Worm (Caenorhabditis elegans) whole organism, L4/young adult: ENCODE results near the gene F40F8.4.

Experiments
- W03F9.2 ChIP-seq: fragments of 150-350 bp; optimal IDR thresholded peaks from 2 replicates; lab custom pipeline; 2014; ENCODE audit warnings: missing biosample characterization, missing genetic modification characterization
- dao-5 ChIP-seq: sonication (generic microtip); optimal IDR thresholded peaks from 2 replicates; lab custom pipeline; 2016; ENCODE audit warnings: missing genotype, missing genetic modification characterization, moderate library complexity, missing compliant biosample characterization
- him-1 ChIP-seq: sonication (generic microtip); optimal IDR thresholded peaks from 2 replicates; lab custom pipeline; 2016; ENCODE audit warnings: missing genotype, missing genetic modification reagents, missing genetic modification characterization, missing compliant biosample characterization

F40F8.4 gene

ce11 chrII:11155400-11155799, 15.4 kb upstream of the F40F8.4 start:
- TF ChIP-seq W03F9.2 (tag; lab: Kevin White, UChicago) (no peak), dao-5 (no peak), him-1 (tag; lab: Kevin White, UChicago) (no peak)

ce11 chrII:11154957-11155356, 14.9 kb upstream of the F40F8.4 start:
- TF ChIP-seq W03F9.2 (tag; lab: Kevin White, UChicago) (no peak), dao-5 (no peak), him-1 (tag; lab: Kevin White, UChicago) (no peak)

DNA sequence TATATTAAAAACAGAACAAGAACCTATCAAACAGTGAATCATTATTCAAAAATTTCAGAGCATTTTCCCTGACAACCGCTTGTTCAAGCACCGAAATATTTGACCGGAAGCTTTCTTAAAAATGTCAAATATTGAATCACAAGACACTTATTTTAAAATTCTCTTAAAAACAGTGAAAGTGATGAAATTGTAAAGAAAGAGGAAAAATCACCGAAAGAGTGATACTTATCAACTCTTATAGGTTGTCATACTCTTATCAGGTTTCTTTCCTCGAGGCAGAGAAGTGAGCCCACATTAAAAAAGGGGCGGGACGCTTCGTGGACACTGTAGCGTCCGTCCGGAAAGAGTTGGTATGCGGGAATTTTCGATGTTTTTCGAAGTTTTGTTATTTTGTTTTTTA, 13.8 kb upstream of the F40F8.4 start:
- TF ChIP-seq him-1 (tag; lab: Kevin White, UChicago), result no peak
- TF ChIP-seq dao-5, result no peak
- TF ChIP-seq W03F9.2 (tag; lab: Kevin White, UChicago), result no peak

DNA sequence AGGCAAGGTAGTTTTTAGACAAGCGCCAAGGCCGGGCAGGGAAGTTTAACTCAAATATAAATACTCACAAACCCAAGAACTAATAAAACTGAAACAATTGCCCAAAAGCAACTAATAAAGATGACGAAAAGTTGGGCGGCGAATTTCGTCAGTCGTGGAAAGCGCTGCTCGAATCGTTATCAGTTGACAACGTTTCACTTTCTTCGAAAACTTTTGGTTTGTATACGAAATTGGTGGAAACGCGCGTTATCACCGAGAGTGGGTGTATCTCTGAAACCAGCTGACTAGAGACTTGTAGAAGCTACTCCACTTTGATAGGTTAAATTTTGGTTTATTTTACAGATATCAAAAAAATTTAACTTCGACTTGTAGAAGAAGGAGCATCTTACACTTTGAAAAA, 13.0 kb upstream of the F40F8.4 start:
- TF ChIP-seq dao-5, result no peak
- no peak for TF ChIP-seq him-1 (tag; lab: Kevin White, UChicago)
- no peak for TF ChIP-seq W03F9.2 (tag; lab: Kevin White, UChicago)

ce11 chrII:11152495-11152894, 12.5 kb upstream of the F40F8.4 start, which contains the start of gene pqm-1:
Gene pqm-1 (minus strand): TSS chrII:11152595.
- no peak for TF ChIP-seq him-1 (tag; lab: Kevin White, UChicago)
- TF ChIP-seq dao-5, result no peak
- TF ChIP-seq W03F9.2 (tag; lab: Kevin White, UChicago), result no peak

ce11 chrII:11150976-11151375, 10.9 kb upstream of the F40F8.4 start:
- TF ChIP-seq dao-5 (no peak), him-1 (tag; lab: Kevin White, UChicago) (no peak), W03F9.2 (tag; lab: Kevin White, UChicago) (no peak)

ce11 chrII:11149866-11150685, 10.0 kb upstream of the F40F8.4 start:
- TF ChIP-seq him-1 (tag; lab: Kevin White, UChicago), result no peak
- no peak for TF ChIP-seq W03F9.2 (tag; lab: Kevin White, UChicago)
- TF ChIP-seq dao-5, result no peak

- TF ChIP-seq him-1 (tag; lab: Kevin White, UChicago) (no peak), dao-5 (no peak), W03F9.2 (tag; lab: Kevin White, UChicago) (no peak)
These were observed 2.5 kb upstream of the F40F8.4 start, which contains the start of gene arrd-6 for ce11 chrII:11142571-11142970. Gene arrd-6 (plus strand): TSS chrII:11142739.

DNA sequence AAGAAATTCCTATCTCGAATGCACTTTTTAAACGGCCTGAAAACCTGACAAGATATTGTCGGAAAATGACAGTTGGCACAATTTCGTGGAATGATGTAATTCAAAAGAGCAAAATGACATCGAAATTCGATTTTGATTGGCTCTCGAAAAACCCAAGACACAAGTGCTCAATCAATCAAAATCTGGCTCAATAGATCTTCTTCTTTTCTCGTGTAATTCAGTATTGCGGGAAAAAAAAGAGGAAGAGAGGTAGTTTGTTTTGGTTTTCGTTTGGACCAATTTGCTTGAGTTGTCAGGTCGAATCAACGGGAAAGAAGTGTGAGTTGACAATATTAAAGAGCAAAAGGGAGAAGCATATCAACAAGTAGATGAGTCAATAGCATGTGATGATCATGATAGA, 4.3 kb downstream of the F40F8.4 start:
- no peak for TF ChIP-seq W03F9.2 (tag; lab: Kevin White, UChicago)
- no peak for TF ChIP-seq dao-5
- TF ChIP-seq him-1 (tag; lab: Kevin White, UChicago), result no peak

- TF ChIP-seq him-1 (tag; lab: Kevin White, UChicago), result no peak
- TF ChIP-seq dao-5, result no peak
- TF ChIP-seq W03F9.2 (tag; lab: Kevin White, UChicago), result no peak
These were observed 5.2 kb downstream of the F40F8.4 start, which contains the start of gene F40F8.5 for ce11 chrII:11134828-11135227. Gene F40F8.5 (minus strand): TSS chrII:11134928.

ce11 chrII:11132542-11132941, 7.5 kb downstream of the F40F8.4 start, which contains the start of gene F40F8.11:
Gene F40F8.11 (minus strand): TSS chrII:11132590.
- TF ChIP-seq him-1 (tag; lab: Kevin White, UChicago), result no peak
- TF ChIP-seq dao-5, result no peak
- peak; percentile 4 for TF ChIP-seq W03F9.2 (tag; lab: Kevin White, UChicago)

ce11 chrII:11129517-11129916, 10.5 kb downstream of the F40F8.4 start, which contains the start of gene F40F8.12:
Gene F40F8.12 (plus strand): TSS chrII:11129817.
- no peak for TF ChIP-seq him-1 (tag; lab: Kevin White, UChicago)
- TF ChIP-seq dao-5, result no peak
- TF ChIP-seq W03F9.2 (tag; lab: Kevin White, UChicago), result no peak

DNA sequence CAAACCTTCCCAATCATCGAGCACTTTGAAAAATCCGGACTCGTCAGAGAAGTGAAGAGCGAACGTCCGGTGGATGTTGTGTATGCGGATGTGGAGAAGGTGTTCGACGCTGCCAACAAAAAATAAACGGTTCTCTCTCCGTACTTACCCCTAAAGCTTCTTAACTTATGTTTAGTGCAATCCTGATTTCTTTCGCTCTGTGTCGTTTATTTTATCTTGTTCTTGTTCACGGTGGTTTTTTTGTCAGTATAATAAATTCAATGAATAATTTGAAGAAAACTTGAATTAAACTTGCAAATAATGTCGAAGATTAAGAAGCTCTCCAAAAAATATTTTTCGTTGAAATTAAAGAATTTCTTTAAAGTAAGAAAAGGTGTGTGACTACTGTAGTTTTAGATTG, 11.1 kb downstream of the F40F8.4 start, which contains the start of gene F40F8.3:
Gene F40F8.3 (plus strand): TSS at position 301 of the 400 bp plus-strand sequence.
- no peak for TF ChIP-seq him-1 (tag; lab: Kevin White, UChicago)
- no peak for TF ChIP-seq W03F9.2 (tag; lab: Kevin White, UChicago)
- TF ChIP-seq dao-5, result no peak

ce11 chrII:11127364-11127763, 12.7 kb downstream of the F40F8.4 start, which contains the start of gene F40F8.1:
Gene F40F8.1 (plus strand): TSS chrII:11127664.
- TF ChIP-seq him-1 (tag; lab: Kevin White, UChicago) (no peak), dao-5 (no peak)
